Fruit fly (Drosophila melanogaster) whole organism, wandering third instar larva: ENCODE data around the gene Mad.

Experiments
- Abd-B ChIP-seq: fragments of >200 bp; optimal IDR thresholded peaks from 2 replicates; lab custom pipeline; 2017; ENCODE audit warnings: missing biosample characterization, missing genetic modification characterization
- CG9705 ChIP-seq: fragments of 200-800 bp; sonication (Bioruptor generic); optimal IDR thresholded peaks from 2 replicates; lab custom pipeline; 2018; ENCODE audit warnings: missing biosample characterization, mild to moderate bottlenecking, missing genetic modification characterization
- CrebA ChIP-seq: fragments of 200-800 bp; sonication (Bioruptor generic); optimal IDR thresholded peaks from 2 replicates; lab custom pipeline; 2016; ENCODE audit warnings: missing biosample characterization, mild to moderate bottlenecking, missing genetic modification characterization, borderline replicate concordance
- Dfd ChIP-seq: fragments of >200 bp; optimal IDR thresholded peaks from 2 replicates; lab custom pipeline; 2017; ENCODE audit warnings: missing biosample characterization, missing genetic modification characterization
- Dif ChIP-seq: fragments of 200-275, 200-300 bp; sonication (Bioruptor generic); optimal IDR thresholded peaks from 2 replicates; lab custom pipeline; 2018; ENCODE audit warnings: missing biosample characterization, missing genetic modification characterization; ENCODE audit not compliant: partially characterized antibody
- Hnf4 ChIP-seq: fragments of 200-800 bp; sonication (Bioruptor generic); optimal IDR thresholded peaks from 2 replicates; lab custom pipeline; 2016; ENCODE audit warnings: missing biosample characterization, mild to moderate bottlenecking, missing genetic modification characterization
- Hr78 ChIP-seq: fragments of >200 bp; optimal IDR thresholded peaks from 2 replicates; lab custom pipeline; 2017; ENCODE audit warnings: missing biosample characterization, missing genetic modification characterization
- Hr83 ChIP-seq: fragments of 200-300 bp; sonication (Bioruptor generic); optimal IDR thresholded peaks from 2 replicates; lab custom pipeline; 2016; ENCODE audit warnings: missing biosample characterization, mild to moderate bottlenecking, missing genetic modification characterization, moderate library complexity; ENCODE audit not compliant: poor library complexity, severe bottlenecking
- Mio ChIP-seq: sonication (Bioruptor generic); optimal IDR thresholded peaks from 2 replicates; lab custom pipeline; 2016; ENCODE audit warnings: missing biosample characterization, missing genetic modification characterization
- Myc ChIP-seq: fragments of >200 bp; optimal IDR thresholded peaks from 2 replicates; lab custom pipeline; 2017
- N ChIP-seq: fragments of >200 bp; optimal IDR thresholded peaks from 2 replicates; lab custom pipeline; 2018; ENCODE audit warnings: missing biosample characterization, missing external identifiers, missing genetic modification characterization
- OdsH ChIP-seq: fragments of 200-800 bp; sonication (Bioruptor generic); optimal IDR thresholded peaks from 2 replicates; lab custom pipeline; 2016; ENCODE audit warnings: missing biosample characterization, mild to moderate bottlenecking, missing genetic modification characterization
- Sp1 ChIP-seq: fragments of 200-800 bp; sonication (Bioruptor generic); optimal IDR thresholded peaks from 3 replicates; lab custom pipeline; 2019; ENCODE audit warnings: missing biosample characterization, mild to moderate bottlenecking, missing genetic modification characterization, moderate library complexity
- Vsx2 ChIP-seq: fragments of 200-300, 225-300 bp; sonication (Bioruptor generic); optimal IDR thresholded peaks from 2 replicates; lab custom pipeline; 2018; ENCODE audit warnings: missing biosample characterization, missing genetic modification characterization; ENCODE audit not compliant: partially characterized antibody
- br ChIP-seq: fragments of 200-800 bp; sonication (Bioruptor generic); optimal IDR thresholded peaks from 2 replicates; lab custom pipeline; 2016; ENCODE audit warnings: missing biosample characterization, missing genetic modification characterization
- brk ChIP-seq: fragments of 200-800 bp; sonication (Bioruptor generic); optimal IDR thresholded peaks from 2 replicates; lab custom pipeline; 2016; ENCODE audit warnings: missing biosample characterization, mild to moderate bottlenecking, missing genetic modification characterization
- dl ChIP-seq, 2 experiments: fragments of 175-275, 200-275 bp in 1 of 2; fragments of 200-275 bp in 1 of 2; sonication (Bioruptor generic); optimal IDR thresholded peaks; lab custom pipeline; 2018; ENCODE audit warnings: mild to moderate bottlenecking in 2 of 2, missing biosample characterization in 2 of 2, missing genetic modification characterization in 2 of 2, moderate library complexity in 2 of 2; ENCODE audit not compliant: partially characterized antibody in 2 of 2, insufficient read depth in 1 of 2
- dsf ChIP-seq: sonication (Bioruptor generic); optimal IDR thresholded peaks from 2 replicates; lab custom pipeline; 2016; ENCODE audit warnings: missing biosample characterization, missing genetic modification characterization, borderline replicate concordance
- ey ChIP-seq: fragments of 200-800 bp; sonication (Bioruptor generic); optimal IDR thresholded peaks from 2 replicates; lab custom pipeline; 2016; ENCODE audit warnings: missing biosample characterization, missing genetic modification characterization
- foxo ChIP-seq, 2 experiments: fragments of 200-800 bp; sonication (Bioruptor generic); optimal IDR thresholded peaks; 2 replicates in 1 of 2; 3 replicates in 1 of 2; lab custom pipeline; 2016 to 2017; ENCODE audit warnings: missing biosample characterization in 2 of 2, missing genetic modification characterization in 2 of 2
- fru ChIP-seq: fragments of 200-800 bp; sonication (Bioruptor generic); optimal IDR thresholded peaks from 3 replicates; lab custom pipeline; 2016; ENCODE audit warnings: missing biosample characterization, mild to moderate bottlenecking, missing genetic modification characterization
- h ChIP-seq: fragments of 200-800 bp; sonication (Bioruptor generic); optimal IDR thresholded peaks from 3 replicates; lab custom pipeline; 2016; ENCODE audit warnings: missing biosample characterization, mild to moderate bottlenecking, missing genetic modification characterization
- jim ChIP-seq: fragments of 175-275, 200-325 bp; sonication (Bioruptor generic); optimal IDR thresholded peaks from 2 replicates; lab custom pipeline; 2016; ENCODE audit warnings: missing biosample characterization, mild to moderate bottlenecking, missing genetic modification characterization
- lola ChIP-seq: fragments of >200 bp; optimal IDR thresholded peaks from 2 replicates; lab custom pipeline; 2017; ENCODE audit warnings: missing biosample characterization, missing genetic modification characterization
- pan ChIP-seq: fragments of >200 bp; optimal IDR thresholded peaks from 2 replicates; lab custom pipeline; 2017
- psq ChIP-seq: fragments of 200-800 bp; sonication (Bioruptor generic); optimal IDR thresholded peaks from 3 replicates; lab custom pipeline; 2017; ENCODE audit warnings: missing biosample characterization, mild to moderate bottlenecking, missing genetic modification characterization, moderate library complexity
- sv ChIP-seq: fragments of 200-800 bp; sonication (Bioruptor generic); optimal IDR thresholded peaks from 3 replicates; lab custom pipeline; 2016; ENCODE audit warnings: missing biosample characterization, missing genetic modification characterization
- usp ChIP-seq: fragments of >200 bp; optimal IDR thresholded peaks from 2 replicates; lab custom pipeline; 2017; ENCODE audit warnings: missing biosample characterization, missing genetic modification characterization
- woc ChIP-seq: sonication (Bioruptor generic); optimal IDR thresholded peaks from 2 replicates; lab custom pipeline; 2016; ENCODE audit warnings: missing biosample characterization, mild to moderate bottlenecking, missing genetic modification characterization

The Mad gene

dm6 chr2L:3152696-3153613 lies 6.5 kb downstream of the Mad start (continued):
- TF ChIP-seq ey (GFP tag; lab: Kevin White, UChicago) (peak; percentile 76), fru (GFP tag; lab: Kevin White, UChicago) (peak; percentile 63)

DNA sequence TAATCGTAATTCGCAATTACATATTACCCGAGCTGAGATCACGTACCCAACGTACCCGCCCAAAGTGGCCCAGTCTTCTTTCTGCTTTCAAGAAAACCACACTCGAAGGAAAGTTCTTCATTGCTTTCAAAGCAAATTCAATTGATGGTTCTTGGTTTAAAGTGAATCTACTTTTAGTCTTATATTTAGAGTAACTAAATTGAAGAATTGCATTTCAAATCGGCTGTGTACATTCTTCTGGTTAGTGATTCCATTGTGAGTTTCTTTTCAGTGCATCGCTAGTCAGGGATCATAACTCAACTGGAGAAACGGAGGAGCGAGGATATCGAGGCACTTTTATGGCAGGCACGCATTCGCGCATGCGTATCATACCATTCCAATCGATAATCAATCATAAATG lies 7.8 kb downstream of the Mad start:
- TF ChIP-seq dl (GFP tag; optimal IDR thresholded peaks at IDR 0.05; lab: Kevin White, UChicago; ENCODE audit: insufficient read depth in 1 of 2, partially characterized antibody in 2 of 2), result no peak
- no peak for TF ChIP-seq foxo (GFP tag; optimal IDR thresholded peaks at IDR 0.05; lab: Kevin White, UChicago)
- no peak for TF ChIP-seq usp (GFP tag; lab: Kevin White, UChicago)
- no peak for TF ChIP-seq jim
- TF ChIP-seq h (GFP tag; lab: Kevin White, UChicago), result no peak
- no peak for TF ChIP-seq pan (lab: Kevin White, UChicago)
- no peak for TF ChIP-seq br
- no peak for TF ChIP-seq OdsH
- no peak for TF ChIP-seq Dif
- TF ChIP-seq CrebA (GFP tag; lab: Kevin White, UChicago), result no peak

dm6 chr2L:3148959-3149591 lies 10.4 kb downstream of the Mad start:
- TF ChIP-seq lola (GFP tag; lab: Kevin White, UChicago), result no peak
- no peak for TF ChIP-seq fru (GFP tag; lab: Kevin White, UChicago)
- peak; percentile 64 for TF ChIP-seq Dfd (GFP tag; lab: Kevin White, UChicago)

DNA sequence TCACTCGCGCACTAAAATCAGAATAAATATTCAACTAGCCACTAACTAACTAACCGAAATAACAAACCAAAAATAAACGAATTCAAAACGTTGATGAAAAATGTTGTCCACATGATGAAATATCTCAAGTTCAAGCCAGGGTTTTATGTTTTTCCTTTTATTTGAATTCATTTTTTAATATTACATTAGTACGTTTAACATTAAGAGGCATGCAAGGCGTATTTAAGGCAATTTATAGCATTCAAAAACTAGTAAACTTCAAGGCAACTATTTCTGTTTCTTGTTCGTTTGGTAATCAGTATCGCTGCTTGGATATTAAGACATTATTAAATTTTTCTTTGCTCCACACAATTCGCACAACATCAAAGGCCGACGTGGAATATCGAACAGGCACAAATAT lies 13.5 kb downstream of the Mad start:
- TF ChIP-seq pan (lab: Kevin White, UChicago), result no peak
- no peak for TF ChIP-seq Sp1 (GFP tag; lab: Kevin White, UChicago)
- TF ChIP-seq usp (GFP tag; lab: Kevin White, UChicago), result no peak
- no peak for TF ChIP-seq Vsx2
- TF ChIP-seq Myc (lab: Kevin White, UChicago), result no peak
- no peak for TF ChIP-seq Hr78 (GFP tag; lab: Kevin White, UChicago)
- TF ChIP-seq lola (GFP tag; lab: Kevin White, UChicago), result no peak
- TF ChIP-seq CrebA (GFP tag; lab: Kevin White, UChicago), result no peak
- TF ChIP-seq N (GFP tag; lab: Kevin White, UChicago), result no peak
- no peak for TF ChIP-seq sv (GFP tag; lab: Kevin White, UChicago)
- no peak for TF ChIP-seq CG9705 (GFP tag; lab: Kevin White, UChicago)
- no peak for TF ChIP-seq Hnf4 (GFP tag; lab: Kevin White, UChicago)
- no peak for TF ChIP-seq Mio
- TF ChIP-seq Abd-B, result no peak
- no peak for TF ChIP-seq fru (GFP tag; lab: Kevin White, UChicago)
- no peak for TF ChIP-seq OdsH
- no peak for TF ChIP-seq dsf
- no peak for TF ChIP-seq psq (GFP tag; lab: Kevin White, UChicago)

- peak; percentile 30 for TF ChIP-seq CrebA (GFP tag; lab: Kevin White, UChicago)
- TF ChIP-seq Vsx2, result no peak
- TF ChIP-seq, all 38 proteins: peak for 1
Observed at dm6 chr2L:3145470-3145869, 14.0 kb downstream of the Mad start, which contains the start of gene ND-B14.5B. ND-B14.5B (minus strand) TSS chr2L:3145848.

- TF ChIP-seq Myc (lab: Kevin White, UChicago) (peak; percentile 79), Hr83 (GFP tag; lab: Kevin White, UChicago) (peak; percentile 35), brk (GFP tag; lab: Kevin White, UChicago) (peak; percentile 21), pan (lab: Kevin White, UChicago) (no peak), woc (GFP tag; lab: Kevin White, UChicago) (no peak)
- TF ChIP-seq, all 38 proteins: peak for 3
Observed at dm6 chr2L:3144709-3145108, 14.7 kb downstream of the Mad start, which contains the start of gene toc. toc (minus strand) TSS chr2L:3144786.
